Worm (Caenorhabditis elegans) whole organism, L3 larva: Measurements from ENCODE around the gene srh-122.

Experiments used
- nhr-11 ChIP-seq: fragments of 150-350 bp; optimal IDR thresholded peaks from 2 replicates; lab custom pipeline; 2014; ENCODE audit warnings: missing biosample characterization, missing genetic modification characterization
- pha-4 ChIP-seq: fragments of 150-350 bp; optimal IDR thresholded peaks from 2 replicates; lab custom pipeline; 2014; ENCODE audit warnings: missing biosample characterization, missing genetic modification reagents, missing genetic modification characterization

DNA sequence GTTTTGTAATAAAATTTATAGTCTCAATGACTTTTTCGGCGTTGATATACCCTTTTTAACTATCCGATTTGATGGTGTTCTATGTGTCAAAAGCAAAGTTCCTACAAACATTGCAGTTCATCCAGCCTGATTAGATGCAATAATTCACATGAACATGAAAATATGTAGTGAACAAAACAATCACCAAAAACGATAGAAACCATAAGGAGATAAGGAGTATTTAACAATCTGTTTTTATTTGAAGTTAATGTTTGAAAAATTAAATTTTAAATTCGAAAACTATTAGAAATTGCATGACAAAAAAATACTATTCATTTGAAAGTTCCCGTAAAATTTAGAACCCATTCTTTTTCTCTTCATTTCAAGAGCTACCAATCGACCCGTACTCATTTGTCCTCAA is 49.1 kb upstream of the srh-122 start, which contains the start of gene fbxa-209:
- no peak for TF ChIP-seq nhr-11 (tag; lab: Kevin White, UChicago)
- no peak for TF ChIP-seq pha-4 (tag; lab: Kevin White, UChicago)
